Fruit fly (Drosophila melanogaster) whole organism, embryonic: ENCODE results near the gene CG5180.

ENCODE experiments used
- Antp ChIP-seq: fragments of 200-800 bp; sonication (Bioruptor generic); optimal IDR thresholded peaks from 3 replicates; lab custom pipeline; 2016; ENCODE audit warnings: missing biosample characterization, missing genetic modification characterization
- B-H2 ChIP-seq: fragments of 200-800 bp; sonication (Bioruptor generic); optimal IDR thresholded peaks from 2 replicates; lab custom pipeline; 2018; ENCODE audit warnings: missing biosample characterization, mild to moderate bottlenecking, missing genetic modification characterization
- Bgb ChIP-seq: fragments of 200-800 bp; sonication (Bioruptor generic); IDR thresholded peaks from 2 replicates; pipeline ENCODE4 v1.3.6; 2022; ENCODE audit warnings: missing biosample characterization, missing genetic modification characterization; ENCODE audit not compliant: partially characterized antibody
- CG10147 ChIP-seq: fragments of 200-800 bp; sonication (Bioruptor generic); optimal IDR thresholded peaks from 2 replicates; lab custom pipeline; 2019; ENCODE audit warnings: missing biosample characterization, mild to moderate bottlenecking, missing genetic modification characterization, moderate library complexity
- CG10209 ChIP-seq: fragments of 200-800 bp; sonication (Bioruptor generic); optimal IDR thresholded peaks from 3 replicates; lab custom pipeline; 2017; ENCODE audit warnings: missing biosample characterization, mild to moderate bottlenecking, missing genetic modification characterization, missing genetic modification reagents
- CG11085 ChIP-seq: fragments of 200-800 bp; sonication (Bioruptor generic); IDR thresholded peaks from 2 replicates; pipeline ENCODE4 v1.3.6; 2022; ENCODE audit warnings: missing biosample characterization, missing genetic modification characterization
- CG11398 ChIP-seq: fragments of 200-800 bp; sonication (Bioruptor generic); optimal IDR thresholded peaks from 2 replicates; lab custom pipeline; 2016; ENCODE audit warnings: missing biosample characterization, missing genetic modification characterization
- CG12942 ChIP-seq: fragments of 200-800 bp; sonication (Bioruptor generic); optimal IDR thresholded peaks from 3 replicates; lab custom pipeline; 2016; ENCODE audit warnings: missing biosample characterization, missing genetic modification characterization
- CG15479 ChIP-seq: fragments of 200-800 bp; sonication (Bioruptor generic); optimal IDR thresholded peaks from 3 replicates; lab custom pipeline; 2019; ENCODE audit warnings: missing biosample characterization, mild to moderate bottlenecking, missing genetic modification characterization, moderate library complexity
- CG1647 ChIP-seq: fragments of 200-800 bp; sonication (Bioruptor generic); optimal IDR thresholded peaks from 3 replicates; lab custom pipeline; 2016; ENCODE audit warnings: missing biosample characterization, missing genetic modification characterization
- CG17361 ChIP-seq: fragments of 200-800 bp; sonication (Bioruptor generic); IDR thresholded peaks from 3 replicates; pipeline ENCODE4 v1.3.6; 2022; ENCODE audit warnings: missing biosample characterization, missing genetic modification characterization
- CG1832 ChIP-seq: fragments of 200-800 bp; sonication (Bioruptor generic); optimal IDR thresholded peaks from 2 replicates; lab custom pipeline; 2017; ENCODE audit warnings: missing biosample characterization, mild to moderate bottlenecking, missing genetic modification characterization, inconsistent platforms
- CG18476 ChIP-seq: fragments of 200-800 bp; sonication (Bioruptor generic); optimal IDR thresholded peaks from 2 replicates; lab custom pipeline; 2016; ENCODE audit warnings: missing biosample characterization, mild to moderate bottlenecking, missing genetic modification characterization
- CG2678 ChIP-seq: fragments of 200-800 bp; sonication (Bioruptor generic); optimal IDR thresholded peaks from 3 replicates; lab custom pipeline; 2019; ENCODE audit warnings: missing biosample characterization, mild to moderate bottlenecking, missing genetic modification characterization, moderate library complexity
- CG3847 ChIP-seq: fragments of 200-800 bp; sonication (Bioruptor generic); IDR thresholded peaks from 2 replicates; pipeline ENCODE4 v1.3.6; 2022; ENCODE audit warnings: missing biosample characterization, missing genetic modification characterization
- CG5180 ChIP-seq: fragments of 200-800 bp; sonication (Bioruptor generic); optimal IDR thresholded peaks from 3 replicates; lab custom pipeline; 2017; ENCODE audit warnings: missing biosample characterization, missing genetic modification characterization, mild to moderate bottlenecking, moderate library complexity, missing genetic modification reagents
- CG6854 ChIP-seq: fragments of 200-800 bp; sonication (Bioruptor generic); optimal IDR thresholded peaks from 3 replicates; lab custom pipeline; 2017; ENCODE audit warnings: missing biosample characterization, mild to moderate bottlenecking, missing genetic modification characterization
- CG7357 ChIP-seq: fragments of 200-800 bp; sonication (Bioruptor generic); IDR thresholded peaks from 3 replicates; pipeline ENCODE4 v1.3.6; 2022; ENCODE audit warnings: missing biosample characterization, missing genetic modification characterization
- CG8290 ChIP-seq, 3 experiments: fragments of 200-800 bp; sonication (Bioruptor generic); optimal IDR thresholded peaks; 2 replicates each; lab custom pipeline; 2016 to 2019; ENCODE audit warnings: missing biosample characterization in 3 of 3, missing genetic modification characterization in 3 of 3, mild to moderate bottlenecking in 2 of 3, moderate library complexity in 1 of 3
- CG8359 ChIP-seq: fragments of 200-800 bp; sonication (Bioruptor generic); optimal IDR thresholded peaks from 2 replicates; lab custom pipeline; 2017; ENCODE audit warnings: missing biosample characterization, mild to moderate bottlenecking, missing genetic modification characterization, borderline replicate concordance
- CG8478 ChIP-seq: fragments of >200 bp; optimal IDR thresholded peaks from 2 replicates; lab custom pipeline; 2018
- Dek ChIP-seq: fragments of 200-800 bp; sonication (Bioruptor generic); optimal IDR thresholded peaks from 3 replicates; lab custom pipeline; 2019; ENCODE audit warnings: missing biosample characterization, mild to moderate bottlenecking, missing genetic modification characterization, moderate library complexity
- Dip3 ChIP-seq: fragments of 200-800 bp; sonication (Bioruptor generic); optimal IDR thresholded peaks from 3 replicates; lab custom pipeline; 2016; ENCODE audit warnings: missing biosample characterization, missing genetic modification characterization
- Dp ChIP-seq: fragments of 200-800 bp; sonication (Bioruptor generic); optimal IDR thresholded peaks from 2 replicates; lab custom pipeline; 2018; ENCODE audit warnings: missing biosample characterization, mild to moderate bottlenecking, missing genetic modification characterization, moderate library complexity
- Drgx ChIP-seq: fragments of 200-800 bp; sonication (Bioruptor generic); IDR thresholded peaks from 2 replicates; pipeline ENCODE4 v1.3.6; 2022; ENCODE audit warnings: missing biosample characterization, missing genetic modification characterization
- E2f2 ChIP-seq: fragments of 200-800 bp; sonication (Bioruptor generic); IDR thresholded peaks from 2 replicates; pipeline ENCODE4 v1.3.6; 2022; ENCODE audit warnings: missing biosample characterization, missing genetic modification characterization
- Lim3 ChIP-seq: fragments of 200-800 bp; sonication (Bioruptor generic); IDR thresholded peaks from 2 replicates; pipeline ENCODE4 v1.3.6; 2022; ENCODE audit warnings: missing biosample characterization, missing genetic modification characterization
- NfI ChIP-seq: fragments of 200-800 bp; sonication (Bioruptor generic); optimal IDR thresholded peaks from 3 replicates; lab custom pipeline; 2018; ENCODE audit warnings: missing biosample characterization, mild to moderate bottlenecking, missing genetic modification characterization, moderate library complexity
- Sox102F ChIP-seq: fragments of 200-800 bp; sonication (Bioruptor generic); optimal IDR thresholded peaks from 2 replicates; lab custom pipeline; 2018; ENCODE audit warnings: missing biosample characterization, mild to moderate bottlenecking, missing genetic modification characterization, moderate library complexity
- Stat92E ChIP-seq, 3 experiments: fragments of >200 bp in 2 of 3; fragments of 200-800 bp in 1 of 3; sonication (Bioruptor generic) in 1 of 3; optimal IDR thresholded peaks; 2 replicates each; lab custom pipeline; 2017 to 2019; ENCODE audit warnings: missing biosample characterization in 3 of 3, missing genetic modification characterization in 3 of 3, mild to moderate bottlenecking in 1 of 3, moderate library complexity in 1 of 3
- bsh ChIP-seq, 2 experiments: fragments of 200-800 bp; sonication (Bioruptor generic); optimal IDR thresholded peaks; 2 replicates each; lab custom pipeline; 2017 to 2018; ENCODE audit warnings: mild to moderate bottlenecking in 2 of 2, missing biosample characterization in 2 of 2, missing genetic modification characterization in 2 of 2, moderate library complexity in 1 of 2
- fd102C ChIP-seq: fragments of 200-800 bp; sonication (Bioruptor generic); optimal IDR thresholded peaks from 2 replicates; lab custom pipeline; 2018; ENCODE audit warnings: missing biosample characterization, mild to moderate bottlenecking, missing genetic modification characterization, moderate library complexity
- grau ChIP-seq: fragments of 200-800 bp; optimal IDR thresholded peaks from 3 replicates; lab custom pipeline; 2019; ENCODE audit warnings: missing biosample characterization, mild to moderate bottlenecking, missing genetic modification characterization, moderate library complexity
- hb ChIP-seq: fragments of 200-800 bp; sonication (Bioruptor generic); IDR thresholded peaks from 3 replicates; pipeline ENCODE4 v1.3.6; 2022; ENCODE audit warnings: missing biosample characterization, missing genetic modification characterization; ENCODE audit not compliant: partially characterized antibody
- jumu ChIP-seq: fragments of 200-800 bp; sonication (Bioruptor generic); optimal IDR thresholded peaks from 3 replicates; lab custom pipeline; 2016; ENCODE audit warnings: missing biosample characterization, missing genetic modification characterization
- lab ChIP-seq: fragments of 200-800 bp; sonication (Bioruptor generic); optimal IDR thresholded peaks from 3 replicates; lab custom pipeline; 2017; ENCODE audit warnings: missing biosample characterization, missing genetic modification characterization, mild to moderate bottlenecking, moderate library complexity, missing genetic modification reagents
- maf-S ChIP-seq: fragments of 200-800 bp; sonication (Bioruptor generic); optimal IDR thresholded peaks from 2 replicates; lab custom pipeline; 2016; ENCODE audit warnings: missing biosample characterization, missing genetic modification characterization
- odd ChIP-seq: fragments of 200-800 bp; sonication (Bioruptor generic); optimal IDR thresholded peaks from 2 replicates; lab custom pipeline; 2017; ENCODE audit warnings: missing biosample characterization, mild to moderate bottlenecking, missing genetic modification characterization
- pnt ChIP-seq: fragments of 200-800 bp; sonication (Bioruptor generic); optimal IDR thresholded peaks from 3 replicates; lab custom pipeline; 2016; ENCODE audit warnings: missing biosample characterization, missing genetic modification characterization
- prd ChIP-seq, 3 experiments: fragments of >200 bp in 2 of 3; fragments of 200-800 bp in 1 of 3; sonication (Bioruptor generic) in 1 of 3; optimal IDR thresholded peaks in 2 of 3; IDR thresholded peaks in 1 of 3; 2 replicates in 2 of 3; 3 replicates in 1 of 3; pipeline versions ENCODE4 v1.3.6 to Lab custom; 2017 to 2022; ENCODE audit warnings: missing biosample characterization in 1 of 3, missing genetic modification characterization in 1 of 3
- run ChIP-seq: fragments of 200-800 bp; sonication (Bioruptor generic); optimal IDR thresholded peaks from 3 replicates; lab custom pipeline; 2018; ENCODE audit warnings: missing biosample characterization, mild to moderate bottlenecking, missing genetic modification characterization
- salm ChIP-seq: fragments of 200-800 bp; sonication (Bioruptor generic); optimal IDR thresholded peaks from 2 replicates; lab custom pipeline; 2018; ENCODE audit warnings: missing biosample characterization, mild to moderate bottlenecking, missing genetic modification characterization
- schlank ChIP-seq: fragments of 200-800 bp; sonication (Bioruptor generic); optimal IDR thresholded peaks from 2 replicates; lab custom pipeline; 2018; ENCODE audit warnings: missing biosample characterization, mild to moderate bottlenecking, missing genetic modification characterization
- sna ChIP-seq: fragments of 200-800 bp; sonication (Bioruptor generic); IDR thresholded peaks from 2 replicates; pipeline ENCODE4 v1.3.6; 2022; ENCODE audit warnings: missing biosample characterization, missing genetic modification characterization; ENCODE audit not compliant: partially characterized antibody
- sqz ChIP-seq: fragments of 200-800 bp; sonication (Bioruptor generic); optimal IDR thresholded peaks from 3 replicates; lab custom pipeline; 2018; ENCODE audit warnings: missing biosample characterization, mild to moderate bottlenecking, missing genetic modification characterization
- trh ChIP-seq: fragments of 200-800 bp; sonication (Bioruptor generic); optimal IDR thresholded peaks from 2 replicates; lab custom pipeline; 2016; ENCODE audit warnings: missing biosample characterization, missing genetic modification characterization
- zen ChIP-seq: fragments of 200-800 bp; sonication (Bioruptor generic); optimal IDR thresholded peaks from 3 replicates; lab custom pipeline; 2018; ENCODE audit warnings: missing biosample characterization, mild to moderate bottlenecking, missing genetic modification characterization, moderate library complexity

CG5180 gene

dm6 chr3R:20542283-20543144, 15.2 kb upstream of the CG5180 start (continued):
- no peak for TF ChIP-seq NfI (GFP tag; lab: Kevin White, UChicago)
- TF ChIP-seq Stat92E (GFP tag; optimal IDR thresholded peaks at IDR 0.05; lab: Kevin White, UChicago): no peak
- peak; percentile 75 for TF ChIP-seq fd102C (GFP tag; lab: Kevin White, UChicago)
- peak; percentile 64 for TF ChIP-seq CG10209 (GFP tag; lab: Kevin White, UChicago)
- no peak for TF ChIP-seq Dip3 (GFP tag; lab: Kevin White, UChicago)
- TF ChIP-seq salm (tag; lab: Kevin White, UChicago): peak; percentile 4
- no peak for TF ChIP-seq trh (GFP tag; lab: Kevin White, UChicago)
- TF ChIP-seq bsh (GFP tag; optimal IDR thresholded peaks at IDR 0.05; lab: Kevin White, UChicago): no peak
- peak; percentile 48 for TF ChIP-seq CG11398 (GFP tag; lab: Kevin White, UChicago)
- TF ChIP-seq grau (tag; lab: Kevin White, UChicago): peak; percentile 3
- TF ChIP-seq CG5180 (GFP tag; lab: Kevin White, UChicago): no peak
- no peak for TF ChIP-seq CG12942 (GFP tag; lab: Kevin White, UChicago)
- no peak for TF ChIP-seq schlank (tag; lab: Kevin White, UChicago)
- no peak for TF ChIP-seq CG10147 (GFP tag; lab: Kevin White, UChicago)
- TF ChIP-seq E2f2 (GFP tag; lab: Robert Waterston, UW): no peak
- TF ChIP-seq Drgx (GFP tag; lab: Robert Waterston, UW): no peak
- peak; percentile 44 for TF ChIP-seq CG2678 (tag; lab: Kevin White, UChicago)
- peak; percentile 15 for TF ChIP-seq maf-S
- TF ChIP-seq hb (GFP tag; lab: Robert Waterston, UW): no peak
- TF ChIP-seq odd (GFP tag; lab: Kevin White, UChicago): peak; percentile 54
- peak; percentile 33 for TF ChIP-seq Sox102F
- no peak for TF ChIP-seq CG11085
- TF ChIP-seq CG1832 (GFP tag; lab: Kevin White, UChicago): no peak
- TF ChIP-seq sna: no peak
- TF ChIP-seq CG3847 (GFP tag; lab: Robert Waterston, UW): no peak
- TF ChIP-seq CG18476 (GFP tag; lab: Kevin White, UChicago): peak; percentile 22
- no peak for TF ChIP-seq Lim3 (GFP tag; lab: Robert Waterston, UW)
- TF ChIP-seq Antp (GFP tag; lab: Kevin White, UChicago): no peak
- no peak for TF ChIP-seq prd (optimal IDR thresholded peaks at IDR 0.05; lab: Kevin White, UChicago)
- TF ChIP-seq prd (GFP tag; IDR thresholded peaks at IDR 0.05; lab: Robert Waterston, UW): no peak
- TF ChIP-seq CG8478 (lab: Kevin White, UChicago): no peak
- peak; percentile 83 for TF ChIP-seq CG15479 (GFP tag; lab: Kevin White, UChicago)
- no peak for TF ChIP-seq jumu
- TF ChIP-seq zen (tag; lab: Kevin White, UChicago): peak; percentile 44
- no peak for TF ChIP-seq run (tag; lab: Kevin White, UChicago)
- TF ChIP-seq CG6854 (GFP tag; lab: Kevin White, UChicago): peak; percentile 13
- TF ChIP-seq CG1647 (GFP tag; lab: Kevin White, UChicago): no peak
- no peak for TF ChIP-seq B-H2 (GFP tag; lab: Kevin White, UChicago)
- TF ChIP-seq pnt (GFP tag; lab: Kevin White, UChicago): peak; percentile 8
- no peak for TF ChIP-seq Dp (GFP tag; lab: Kevin White, UChicago)
- peak; percentile 7 for TF ChIP-seq lab (GFP tag; lab: Kevin White, UChicago)
- TF ChIP-seq CG7357 (GFP tag; lab: Robert Waterston, UW): no peak
- TF ChIP-seq Bgb (GFP tag; lab: Robert Waterston, UW): no peak
- TF ChIP-seq CG8290 (GFP tag; optimal IDR thresholded peaks at IDR 0.05; lab: Kevin White, UChicago): no peak
- TF ChIP-seq CG8290 (tag; optimal IDR thresholded peaks at IDR 0.05; lab: Kevin White, UChicago): peak in 1 of 2 experiments; percentile 39
- peak; percentile 5 for TF ChIP-seq CG8359 (GFP tag; lab: Kevin White, UChicago)
- TF ChIP-seq Dek (tag; lab: Kevin White, UChicago): peak; percentile 15
- peak; percentile 42; the same call in 2 of the 3 replicates for TF ChIP-seq CG17361 (GFP tag; lab: Robert Waterston, UW)
- TF ChIP-seq sqz (GFP tag; lab: Kevin White, UChicago): no peak
